Fruit fly (Drosophila melanogaster) whole organism, pupa: ENCODE measurements around the gene Rcc1.

ENCODE experiments used
- CG13204 ChIP-seq: fragments of 200-800 bp; sonication (Bioruptor generic); optimal IDR thresholded peaks from 2 replicates; lab custom pipeline; 2018; ENCODE audit warnings: missing biosample characterization, mild to moderate bottlenecking, missing genetic modification characterization, moderate library complexity
- CG15710 ChIP-seq: fragments of 200-800 bp; sonication (Bioruptor generic); optimal IDR thresholded peaks from 2 replicates; lab custom pipeline; 2018; ENCODE audit warnings: missing biosample characterization, mild to moderate bottlenecking, missing genetic modification characterization, moderate library complexity
- CG4496 ChIP-seq: fragments of 200-800 bp; sonication (Bioruptor generic); IDR thresholded peaks from 3 replicates; pipeline ENCODE4 v1.3.6; 2022; ENCODE audit warnings: missing biosample characterization, missing genetic modification characterization
- CG8301 ChIP-seq: fragments of 200-800 bp; sonication (Bioruptor generic); optimal IDR thresholded peaks from 2 replicates; lab custom pipeline; 2018; ENCODE audit warnings: missing biosample characterization, mild to moderate bottlenecking, missing genetic modification characterization
- EcR ChIP-seq: fragments of 200-800 bp; sonication (Bioruptor generic); optimal IDR thresholded peaks from 3 replicates; lab custom pipeline; 2019; ENCODE audit warnings: missing biosample characterization, missing genetic modification characterization, mild to moderate bottlenecking, moderate library complexity, missing genetic modification reagents
- Ets98B ChIP-seq: fragments of 200-800 bp; sonication (Bioruptor generic); IDR thresholded peaks from 2 replicates; pipeline ENCODE4 v1.3.6; 2022; ENCODE audit warnings: missing biosample characterization, missing genetic modification characterization
- Pif1B ChIP-seq: fragments of 200-800 bp; sonication (Bioruptor generic); optimal IDR thresholded peaks from 3 replicates; lab custom pipeline; 2016; ENCODE audit warnings: missing biosample characterization, missing genetic modification characterization
- fd96Ca ChIP-seq: fragments of 200-800 bp; sonication (Bioruptor generic); IDR thresholded peaks from 3 replicates; pipeline ENCODE4 v1.3.6; 2022; ENCODE audit warnings: missing biosample characterization, missing genetic modification characterization
- gl ChIP-seq: fragments of 200-800 bp; sonication (Bioruptor generic); optimal IDR thresholded peaks from 2 replicates; lab custom pipeline; 2018; ENCODE audit warnings: missing biosample characterization, mild to moderate bottlenecking, missing genetic modification characterization

- no peak for TF ChIP-seq CG13204 (GFP tag; lab: Kevin White, UChicago)
- no peak for TF ChIP-seq CG8301 (tag; lab: Kevin White, UChicago)
- TF ChIP-seq EcR (GFP tag; lab: Kevin White, UChicago), result no peak
- no peak for TF ChIP-seq gl
- no peak for TF ChIP-seq Pif1B (GFP tag; lab: Kevin White, UChicago)
- TF ChIP-seq CG4496 (GFP tag; lab: Robert Waterston, UW), result no peak
- no peak for TF ChIP-seq Ets98B
- no peak for TF ChIP-seq CG15710 (tag; lab: Kevin White, UChicago)
- no peak for TF ChIP-seq fd96Ca
Observed at dm6 chr3L:5906599-5906998, 26.0 kb downstream of the Rcc1 start, which contains the start of gene CG10486.
